Fruit fly (Drosophila melanogaster): ENCODE results near the gene CG2540.
A peak's percentile ranks its signal among the peaks of the same experiment; 100 is the strongest.

CG2540 gene

DNA sequence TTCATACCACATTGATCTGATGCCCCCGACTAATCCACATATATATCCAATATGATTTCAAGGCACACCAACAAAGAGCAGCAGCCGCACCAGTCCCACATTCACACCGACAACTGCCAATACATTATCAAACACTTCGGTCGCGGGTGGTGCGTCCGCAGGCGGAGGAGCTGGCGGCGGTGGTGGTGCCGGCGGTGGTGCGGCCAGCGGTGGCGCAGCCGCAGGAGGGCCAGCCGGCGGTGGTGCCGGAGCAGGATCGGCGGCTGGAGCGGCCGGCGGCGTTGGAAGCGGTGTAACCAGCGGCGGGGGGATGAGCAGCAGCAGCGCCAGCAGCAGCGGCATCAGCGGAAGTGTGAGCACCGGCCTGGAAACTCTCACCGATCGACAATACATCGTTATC, 21.9 kb downstream of the CG2540 start:
- TF ChIP-seq Dfd (GFP tag; optimal IDR thresholded peaks at IDR 0.05) (peak; percentile 91), dl (GFP tag; optimal IDR thresholded peaks at IDR 0.05; ENCODE audit: insufficient read depth in 1 of 2, partially characterized antibody in 2 of 2) (no peak)

DNA sequence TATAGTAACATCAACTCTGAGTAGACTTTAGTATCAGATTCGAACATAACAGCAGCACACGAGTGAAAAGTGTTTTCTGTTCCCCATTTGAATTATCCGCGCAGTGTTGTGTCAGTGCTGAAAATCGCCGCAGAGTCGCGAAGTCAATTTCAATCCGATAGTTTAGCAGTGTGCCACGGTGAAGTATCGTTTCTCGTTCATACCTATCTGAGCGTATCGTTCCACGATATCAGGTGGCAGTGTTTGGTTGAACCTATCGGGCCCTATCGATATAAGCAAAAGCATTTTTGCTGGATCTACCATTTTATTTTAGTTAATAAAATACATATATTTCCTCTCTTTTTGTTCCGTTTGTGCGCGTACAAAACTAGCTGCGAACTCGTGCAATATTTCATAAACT, 23.9 kb downstream of the CG2540 start, which contains the start of gene CkIalpha:
CkIalpha (plus strand) TSS at position 53 of the 400 bp plus-strand sequence.
- TF ChIP-seq usp (GFP tag; optimal IDR thresholded peaks at IDR 0.05) (no peak), Rel (GFP tag; optimal IDR thresholded peaks at IDR 0.05) (no peak), Rel (tag; optimal IDR thresholded peaks at IDR 0.05) (peak; percentile 89), tai (GFP tag; optimal IDR thresholded peaks at IDR 0.05) (peak; percentile 90), Myc (optimal IDR thresholded peaks at IDR 0.05) (no peak), br (GFP tag; optimal IDR thresholded peaks at IDR 0.05) (peak; percentile 54), h (GFP tag; optimal IDR thresholded peaks at IDR 0.05) (peak; percentile 78), HLH106 (tag; optimal IDR thresholded peaks at IDR 0.05) (peak; percentile 60), dmrt93B (GFP tag; optimal IDR thresholded peaks at IDR 0.05) (peak; percentile 34), Sp1 (GFP tag; optimal IDR thresholded peaks at IDR 0.05) (peak; percentile 44), lola (GFP tag; optimal IDR thresholded peaks at IDR 0.05) (no peak), sv (GFP tag; optimal IDR thresholded peaks at IDR 0.05) (peak; percentile 28), Jra (GFP tag; optimal IDR thresholded peaks at IDR 0.05) (peak; percentile 77), N (GFP tag; optimal IDR thresholded peaks at IDR 0.05) (no peak), Hnf4 (GFP tag; optimal IDR thresholded peaks at IDR 0.05) (peak; percentile 84), psq (GFP tag; optimal IDR thresholded peaks at IDR 0.05) (peak; percentile 8), rgr (GFP tag; optimal IDR thresholded peaks at IDR 0.05) (peak; percentile 73), CrebA (GFP tag; optimal IDR thresholded peaks at IDR 0.05; ENCODE audit: borderline replicate concordance) (no peak), foxo (GFP tag; optimal IDR thresholded peaks at IDR 0.05) (peak in 1 of 2 experiments; percentile 77), Dfd (GFP tag; optimal IDR thresholded peaks at IDR 0.05) (no peak), fru (GFP tag; optimal IDR thresholded peaks at IDR 0.05) (peak; percentile 64), woc (GFP tag; optimal IDR thresholded peaks at IDR 0.05) (no peak), pan (optimal IDR thresholded peaks at IDR 0.05) (no peak), Mio (GFP tag; optimal IDR thresholded peaks at IDR 0.05) (no peak), ey (GFP tag; optimal IDR thresholded peaks at IDR 0.05) (peak; percentile 47), Hr83 (GFP tag; optimal IDR thresholded peaks at IDR 0.05; ENCODE audit: poor library complexity, severe bottlenecking) (peak; percentile 94), GATAd (GFP tag; optimal IDR thresholded peaks at IDR 0.05) (peak; percentile 41), dsf (GFP tag; optimal IDR thresholded peaks at IDR 0.05; ENCODE audit: borderline replicate concordance) (peak; percentile 56), sage (GFP tag; optimal IDR thresholded peaks at IDR 0.05) (peak; percentile 45), CG32264 (GFP tag; optimal IDR thresholded peaks at IDR 0.05) (no peak), CG9705 (GFP tag; optimal IDR thresholded peaks at IDR 0.05) (peak; percentile 42), brk (GFP tag; optimal IDR thresholded peaks at IDR 0.05) (peak; percentile 41), jim (GFP tag; optimal IDR thresholded peaks at IDR 0.05) (peak; percentile 11), Dif (GFP tag; optimal IDR thresholded peaks at IDR 0.05; ENCODE audit: partially characterized antibody) (no peak), Vsx2 (GFP tag; optimal IDR thresholded peaks at IDR 0.05; ENCODE audit: partially characterized antibody) (no peak), Abd-B (GFP tag; optimal IDR thresholded peaks at IDR 0.05) (no peak), OdsH (GFP tag; optimal IDR thresholded peaks at IDR 0.05) (peak; percentile 31), Hr78 (GFP tag; optimal IDR thresholded peaks at IDR 0.05) (no peak), dl (GFP tag; optimal IDR thresholded peaks at IDR 0.05; ENCODE audit: insufficient read depth in 1 of 2, partially characterized antibody in 2 of 2) (no peak)

DNA sequence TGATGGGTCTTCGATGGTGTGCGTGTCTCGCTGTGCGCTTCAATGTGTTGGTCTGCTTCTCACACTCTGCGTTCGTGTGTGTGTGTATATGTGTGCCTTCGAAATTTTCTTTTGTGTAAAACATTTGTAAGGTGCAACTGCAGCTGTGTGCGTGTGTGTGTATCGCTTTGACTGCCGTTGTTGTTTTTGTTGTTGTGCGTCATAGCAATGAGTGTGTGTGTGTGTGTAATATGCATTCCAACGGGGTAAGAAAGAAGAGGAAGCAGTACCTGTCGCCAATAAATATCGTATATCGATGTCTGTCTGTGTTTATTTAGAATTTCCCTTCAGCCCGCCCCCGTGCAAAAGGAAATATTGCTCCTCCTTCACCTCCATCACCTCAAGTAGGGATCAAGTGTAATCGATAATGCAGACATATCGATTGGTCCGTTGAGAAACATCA, 24.6 kb downstream of the CG2540 start:
- TF ChIP-seq fru (GFP tag; optimal IDR thresholded peaks at IDR 0.05) = no peak
- TF ChIP-seq psq (GFP tag; optimal IDR thresholded peaks at IDR 0.05) = peak; percentile 66
- peak in 1 of 2 experiments; percentile 11 for TF ChIP-seq dl (GFP tag; optimal IDR thresholded peaks at IDR 0.05; ENCODE audit: insufficient read depth in 1 of 2, partially characterized antibody in 2 of 2)
- peak in 1 of 2 experiments; percentile 22 for TF ChIP-seq foxo (GFP tag; optimal IDR thresholded peaks at IDR 0.05)
- TF ChIP-seq sage (GFP tag; optimal IDR thresholded peaks at IDR 0.05) = no peak
- no peak for TF ChIP-seq CrebA (GFP tag; optimal IDR thresholded peaks at IDR 0.05; ENCODE audit: borderline replicate concordance)
- no peak for TF ChIP-seq Mio (GFP tag; optimal IDR thresholded peaks at IDR 0.05)
- TF ChIP-seq Sp1 (GFP tag; optimal IDR thresholded peaks at IDR 0.05) = peak; percentile 6
- no peak for TF ChIP-seq lola (GFP tag; optimal IDR thresholded peaks at IDR 0.05)
- TF ChIP-seq Hnf4 (GFP tag; optimal IDR thresholded peaks at IDR 0.05) = peak; percentile 31
- TF ChIP-seq Jra (GFP tag; optimal IDR thresholded peaks at IDR 0.05) = peak; percentile 88
- TF ChIP-seq CG32264 (GFP tag; optimal IDR thresholded peaks at IDR 0.05) = no peak
- peak; percentile 49 for TF ChIP-seq rgr (GFP tag; optimal IDR thresholded peaks at IDR 0.05)
- TF ChIP-seq N (GFP tag; optimal IDR thresholded peaks at IDR 0.05) = peak; percentile 91
- peak; percentile 15 for TF ChIP-seq br (GFP tag; optimal IDR thresholded peaks at IDR 0.05)
- no peak for TF ChIP-seq Myc (optimal IDR thresholded peaks at IDR 0.05)
- TF ChIP-seq CG9705 (GFP tag; optimal IDR thresholded peaks at IDR 0.05) = no peak
- no peak for TF ChIP-seq brk (GFP tag; optimal IDR thresholded peaks at IDR 0.05)
- peak; percentile 20 for TF ChIP-seq Hr78 (GFP tag; optimal IDR thresholded peaks at IDR 0.05)
- peak; percentile 52 for TF ChIP-seq Hr83 (GFP tag; optimal IDR thresholded peaks at IDR 0.05; ENCODE audit: poor library complexity, severe bottlenecking)
- no peak for TF ChIP-seq GATAd (GFP tag; optimal IDR thresholded peaks at IDR 0.05)
- TF ChIP-seq OdsH (GFP tag; optimal IDR thresholded peaks at IDR 0.05) = peak; percentile 2
- TF ChIP-seq usp (GFP tag; optimal IDR thresholded peaks at IDR 0.05) = no peak
- no peak for TF ChIP-seq dsf (GFP tag; optimal IDR thresholded peaks at IDR 0.05; ENCODE audit: borderline replicate concordance)
- TF ChIP-seq Abd-B (GFP tag; optimal IDR thresholded peaks at IDR 0.05) = no peak
- TF ChIP-seq pan (optimal IDR thresholded peaks at IDR 0.05) = no peak
- no peak for TF ChIP-seq Vsx2 (GFP tag; optimal IDR thresholded peaks at IDR 0.05; ENCODE audit: partially characterized antibody)
- peak; percentile 2 for TF ChIP-seq Rel (GFP tag; optimal IDR thresholded peaks at IDR 0.05)
- peak; percentile 56 for TF ChIP-seq Rel (tag; optimal IDR thresholded peaks at IDR 0.05)
- no peak for TF ChIP-seq Dif (GFP tag; optimal IDR thresholded peaks at IDR 0.05; ENCODE audit: partially characterized antibody)
- TF ChIP-seq tai (GFP tag; optimal IDR thresholded peaks at IDR 0.05) = no peak
- TF ChIP-seq Dfd (GFP tag; optimal IDR thresholded peaks at IDR 0.05) = no peak
- no peak for TF ChIP-seq HLH106 (tag; optimal IDR thresholded peaks at IDR 0.05)
- no peak for TF ChIP-seq ey (GFP tag; optimal IDR thresholded peaks at IDR 0.05)
- peak; percentile 11 for TF ChIP-seq h (GFP tag; optimal IDR thresholded peaks at IDR 0.05)
- TF ChIP-seq jim (GFP tag; optimal IDR thresholded peaks at IDR 0.05) = no peak
- TF ChIP-seq woc (GFP tag; optimal IDR thresholded peaks at IDR 0.05) = peak; percentile 31
- no peak for TF ChIP-seq sv (GFP tag; optimal IDR thresholded peaks at IDR 0.05)
- no peak for TF ChIP-seq dmrt93B (GFP tag; optimal IDR thresholded peaks at IDR 0.05)
